Worm (Caenorhabditis elegans) whole organism, L4 larva: Measurements from ENCODE around the gene F09C8.1.

Source experiments
- F44E2.7 ChIP-seq: fragments of 200-800 bp; sonication (Bioruptor generic); IDR thresholded peaks from 2 replicates; pipeline ENCODE4 v2.1.2; 2022; ENCODE audit warnings: missing genetic modification characterization, missing compliant biosample characterization
- T26A8.4 ChIP-seq: fragments of 200-800 bp; sonication (Bioruptor generic); IDR thresholded peaks from 2 replicates; pipeline ENCODE4 v1.3.6; 2022; ENCODE audit warnings: missing genetic modification characterization, missing compliant biosample characterization
- Y5F2A.4 ChIP-seq: fragments of 200-800 bp; sonication (Bioruptor generic); optimal IDR thresholded peaks from 2 replicates; lab custom pipeline; 2018; ENCODE audit warnings: mild to moderate bottlenecking, missing genetic modification characterization, missing compliant biosample characterization
- ZK337.2 ChIP-seq: fragments of 200-800 bp; sonication (Bioruptor generic); IDR thresholded peaks from 2 replicates; pipeline ENCODE4 v1.3.6; 2022; ENCODE audit warnings: missing genetic modification reagents, missing genetic modification characterization, missing compliant biosample characterization
- aha-1 ChIP-seq: fragments of 150-350 bp; peaks from one replicate; lab custom pipeline; 2014; ENCODE audit warnings: missing biosample characterization, missing genetic modification characterization
- attf-4 ChIP-seq: sonication (generic microtip); optimal IDR thresholded peaks from 3 replicates; lab custom pipeline; 2017; ENCODE audit warnings: missing biosample characterization, missing genetic modification characterization
- ceh-20 ChIP-seq: fragments of 200-800 bp; sonication (Bioruptor generic); IDR thresholded peaks from 2 replicates; pipeline ENCODE4 v1.3.6; 2022; ENCODE audit warnings: missing genetic modification reagents, missing genetic modification characterization, missing compliant biosample characterization
- ceh-44 ChIP-seq: fragments of 200-800 bp; sonication (Bioruptor generic); IDR thresholded peaks from 2 replicates; pipeline ENCODE4 v1.3.6; 2022; ENCODE audit warnings: missing genetic modification reagents, missing genetic modification characterization, missing compliant biosample characterization
- daf-12 ChIP-seq: fragments of 150-350 bp; optimal IDR thresholded peaks from 2 replicates; lab custom pipeline; 2014; ENCODE audit warnings: missing biosample characterization, missing genetic modification reagents, missing genetic modification characterization
- daf-16 ChIP-seq, 3 experiments: sonication (generic microtip); optimal IDR thresholded peaks; 2 replicates each; lab custom pipeline; 2016 to 2017; ENCODE audit warnings: missing genetic modification characterization in 3 of 3, missing genetic modification reagents in 3 of 3, mild to moderate bottlenecking in 2 of 3, missing compliant biosample characterization in 2 of 3, missing biosample characterization in 1 of 3, moderate library complexity in 1 of 3
- daf-8 ChIP-seq: fragments of 200-800 bp; sonication (Bioruptor generic); IDR thresholded peaks from 2 replicates; pipeline ENCODE4 v1.3.6; 2022; ENCODE audit warnings: missing genetic modification characterization, missing compliant biosample characterization
- dmd-6 ChIP-seq: fragments of 200-800 bp; sonication (Bioruptor generic); IDR thresholded peaks from 2 replicates; pipeline ENCODE4 v1.3.6; 2022; ENCODE audit warnings: missing genetic modification reagents, missing genetic modification characterization, missing compliant biosample characterization
- dmd-9 ChIP-seq: fragments of 200-800 bp; sonication (Bioruptor generic); IDR thresholded peaks from 2 replicates; pipeline ENCODE4 v1.3.6; 2022; ENCODE audit warnings: missing genetic modification reagents, missing genetic modification characterization, missing compliant biosample characterization
- duxl-1 ChIP-seq: sonication (generic microtip); optimal IDR thresholded peaks from 2 replicates; lab custom pipeline; 2016; ENCODE audit warnings: mild to moderate bottlenecking, missing genetic modification characterization, moderate library complexity, missing compliant biosample characterization; ENCODE audit not compliant: poor library complexity
- dve-1 ChIP-seq: sonication (generic microtip); optimal IDR thresholded peaks from 2 replicates; lab custom pipeline; 2017; ENCODE audit warnings: antibody characterized with exemption, mild to moderate bottlenecking, missing genetic modification characterization, missing compliant biosample characterization; ENCODE audit not compliant: insufficient read depth
- fos-1 ChIP-seq: fragments of 150-350 bp; optimal IDR thresholded peaks from 2 replicates; lab custom pipeline; 2014; ENCODE audit warnings: missing biosample characterization, missing genetic modification characterization
- hlh-11 ChIP-seq: fragments of 200-800 bp; sonication (Bioruptor generic); optimal IDR thresholded peaks from 2 replicates; lab custom pipeline; 2018; ENCODE audit warnings: mild to moderate bottlenecking, missing genetic modification characterization, missing compliant biosample characterization
- hlh-30 ChIP-seq: sonication (generic microtip); optimal IDR thresholded peaks from 2 replicates; lab custom pipeline; 2017; ENCODE audit warnings: antibody characterized with exemption, mild to moderate bottlenecking, missing genetic modification characterization, missing compliant biosample characterization; ENCODE audit not compliant: insufficient read depth
- lin-1 ChIP-seq: fragments of 200-800 bp; sonication (Bioruptor generic); IDR thresholded peaks from 2 replicates; pipeline ENCODE4 v1.3.6; 2022; ENCODE audit warnings: missing genetic modification reagents, missing genetic modification characterization, missing compliant biosample characterization
- lin-29 ChIP-seq: fragments of 200-800 bp; sonication (Bioruptor generic); IDR thresholded peaks from 2 replicates; pipeline ENCODE4 v1.3.6; 2022; ENCODE audit warnings: missing genetic modification reagents, missing genetic modification characterization, missing compliant biosample characterization
- lin-38 ChIP-seq: fragments of 200-800 bp; sonication (Bioruptor generic); IDR thresholded peaks from 2 replicates; pipeline ENCODE4 v1.3.6; 2022; ENCODE audit warnings: missing genetic modification reagents, missing genetic modification characterization, missing compliant biosample characterization
- lin-39 ChIP-seq: fragments of 150-350 bp; optimal IDR thresholded peaks from 2 replicates; lab custom pipeline; 2014; ENCODE audit warnings: missing biosample characterization, missing genetic modification reagents, missing genetic modification characterization
- madf-5 ChIP-seq, 2 experiments: fragments of 200-800 bp; sonication (Bioruptor generic); IDR thresholded peaks; 2 replicates each; pipeline ENCODE4 v1.3.6; 2022; ENCODE audit warnings: missing compliant biosample characterization in 2 of 2, missing genetic modification characterization in 2 of 2
- mdl-1 ChIP-seq, 2 experiments: fragments of 150-350 bp in 1 of 2; sonication (generic microtip) in 1 of 2; optimal IDR thresholded peaks; 2 replicates each; lab custom pipeline; 2014 to 2017; ENCODE audit warnings: missing biosample characterization in 2 of 2, missing genetic modification characterization in 2 of 2
- mep-1 ChIP-seq: fragments of 150-350 bp; sonication (generic microtip); optimal IDR thresholded peaks from 3 replicates; lab custom pipeline; 2014; ENCODE audit warnings: missing biosample characterization, missing genetic modification characterization
- mes-2 ChIP-seq: sonication (generic microtip); optimal IDR thresholded peaks from 2 replicates; lab custom pipeline; 2016; ENCODE audit warnings: missing genotype, mild to moderate bottlenecking, missing genetic modification characterization, missing compliant biosample characterization; ENCODE audit not compliant: poor library complexity, severe bottlenecking
- mxl-3 ChIP-seq: fragments of 200-800 bp; sonication (Bioruptor generic); optimal IDR thresholded peaks from 2 replicates; lab custom pipeline; 2018; ENCODE audit warnings: mild to moderate bottlenecking, missing genetic modification characterization, missing compliant biosample characterization
- nhr-10 ChIP-seq: fragments of 150-350 bp; optimal IDR thresholded peaks from 2 replicates; lab custom pipeline; 2014; ENCODE audit warnings: missing biosample characterization, missing genetic modification characterization
- nhr-102 ChIP-seq: sonication (generic microtip); optimal IDR thresholded peaks from 2 replicates; lab custom pipeline; 2016; ENCODE audit warnings: mild to moderate bottlenecking, missing genetic modification characterization, moderate library complexity, missing compliant biosample characterization
- nhr-237 ChIP-seq: sonication (generic microtip); optimal IDR thresholded peaks from 2 replicates; lab custom pipeline; 2017; ENCODE audit warnings: missing biosample characterization, missing genetic modification characterization
- nhr-25 ChIP-seq: sonication (generic microtip); optimal IDR thresholded peaks from 2 replicates; lab custom pipeline; 2017; ENCODE audit warnings: missing genetic modification characterization, mild to moderate bottlenecking, missing compliant biosample characterization, antibody characterized with exemption, moderate library complexity, borderline replicate concordance; ENCODE audit not compliant: insufficient read depth
- nhr-48 ChIP-seq: sonication (generic microtip); optimal IDR thresholded peaks from 2 replicates; lab custom pipeline; 2016; ENCODE audit warnings: mild to moderate bottlenecking, missing genetic modification characterization, missing compliant biosample characterization
- nhr-77 ChIP-seq: fragments of 150-350 bp; optimal IDR thresholded peaks from 2 replicates; lab custom pipeline; 2014; ENCODE audit warnings: missing biosample characterization, missing genetic modification characterization
- pha-4 ChIP-seq, 2 experiments: fragments of 150-350 bp in 1 of 2; fragments of 200-800 bp in 1 of 2; sonication (Bioruptor generic) in 1 of 2; IDR thresholded peaks in 1 of 2; optimal IDR thresholded peaks in 1 of 2; 2 replicates each; pipeline versions ENCODE4 v1.3.6 to Lab custom; 2014 to 2022; ENCODE audit warnings: missing genetic modification characterization in 2 of 2, missing genetic modification reagents in 2 of 2, missing biosample characterization in 1 of 2, missing compliant biosample characterization in 1 of 2
- php-3 ChIP-seq: fragments of 200-800 bp; sonication (Bioruptor generic); IDR thresholded peaks from 2 replicates; pipeline ENCODE4 v1.3.6; 2022; ENCODE audit warnings: missing genetic modification reagents, missing genetic modification characterization, missing compliant biosample characterization
- rbr-2 ChIP-seq: sonication (generic microtip); optimal IDR thresholded peaks from 2 replicates; lab custom pipeline; 2016; ENCODE audit warnings: missing genotype, missing genetic modification characterization, missing compliant biosample characterization
- sdz-12 ChIP-seq: fragments of 200-800 bp; sonication (Bioruptor generic); optimal IDR thresholded peaks from 2 replicates; lab custom pipeline; 2018; ENCODE audit warnings: mild to moderate bottlenecking, missing genetic modification characterization, missing compliant biosample characterization
- skn-1 ChIP-seq: fragments of 150-350 bp; optimal IDR thresholded peaks from 2 replicates; lab custom pipeline; 2014; ENCODE audit warnings: missing biosample characterization, missing genetic modification characterization
- snpc-1.2 ChIP-seq: fragments of 200-800 bp; sonication (Bioruptor generic); IDR thresholded peaks from 2 replicates; pipeline ENCODE4 v1.3.6; 2022; ENCODE audit warnings: missing genetic modification reagents, missing genetic modification characterization, missing compliant biosample characterization
- tra-1 ChIP-seq: fragments of 200-800 bp; sonication (Bioruptor generic); IDR thresholded peaks from 2 replicates; pipeline ENCODE4 v1.3.6; 2022; ENCODE audit warnings: missing genetic modification reagents, missing genetic modification characterization, missing compliant biosample characterization
- unc-62 ChIP-seq, 3 experiments: fragments of 150-350 bp in 1 of 3; sonication (generic microtip); optimal IDR thresholded peaks in 2 of 3; peaks in 1 of 3; 1 replicate in 1 of 3; 2 replicates in 2 of 3; lab custom pipeline; 2014 to 2017; ENCODE audit warnings: missing biosample characterization in 3 of 3, missing genetic modification characterization in 3 of 3, missing genetic modification reagents in 3 of 3, missing genotype in 1 of 3
- zfp-2 ChIP-seq: sonication (generic microtip); optimal IDR thresholded peaks from 2 replicates; lab custom pipeline; 2016; ENCODE audit warnings: mild to moderate bottlenecking, missing genetic modification characterization, missing compliant biosample characterization
- zfp-3 ChIP-seq: fragments of 200-800 bp; sonication (Bioruptor generic); conservative IDR thresholded peaks from 2 replicates; pipeline ENCODE4 v1.3.6; 2022; ENCODE audit warnings: missing genetic modification reagents, missing genetic modification characterization, missing compliant biosample characterization

The F09C8.1 gene

DNA sequence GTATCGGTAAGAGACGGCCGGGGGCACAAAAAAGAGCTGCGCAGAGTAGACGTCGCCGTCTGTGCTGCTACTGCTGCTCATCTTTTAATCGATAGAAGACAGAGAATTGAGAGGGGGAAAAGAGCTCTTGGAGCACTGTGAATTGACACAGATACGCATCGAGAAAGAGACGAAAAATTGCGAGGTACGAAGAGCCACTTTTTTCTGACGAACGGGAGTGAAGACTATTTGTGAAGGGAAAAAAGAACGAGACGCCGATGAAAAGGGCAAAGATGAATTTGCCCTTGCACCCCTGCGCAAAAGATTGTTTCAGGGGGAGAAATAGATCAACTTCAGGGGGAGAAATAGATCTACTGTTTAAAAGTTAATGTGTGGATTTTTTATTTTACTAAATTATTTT is 38.9 kb upstream of the F09C8.1 start (continued):
- peak; percentile 78 for TF ChIP-seq rbr-2 (tag; lab: Kevin White, UChicago)
- TF ChIP-seq ceh-20 (GFP tag; lab: Robert Waterston, UW), result peak; percentile 49; the same call in 1 of the 2 replicates

ce11 chrX:16199200-16199764 is 36.0 kb upstream of the F09C8.1 start, which contains the start of gene R11.3:
R11.3 (minus strand) TSS chrX:16199250.
- TF ChIP-seq snpc-1.2 (0 out of 2 replicates have a peak, but pooled peaks have one; percentile 31), madf-5 (GFP tag; IDR thresholded peaks at IDR 0.05; lab: Robert Waterston, UW) (no peak)

DNA sequence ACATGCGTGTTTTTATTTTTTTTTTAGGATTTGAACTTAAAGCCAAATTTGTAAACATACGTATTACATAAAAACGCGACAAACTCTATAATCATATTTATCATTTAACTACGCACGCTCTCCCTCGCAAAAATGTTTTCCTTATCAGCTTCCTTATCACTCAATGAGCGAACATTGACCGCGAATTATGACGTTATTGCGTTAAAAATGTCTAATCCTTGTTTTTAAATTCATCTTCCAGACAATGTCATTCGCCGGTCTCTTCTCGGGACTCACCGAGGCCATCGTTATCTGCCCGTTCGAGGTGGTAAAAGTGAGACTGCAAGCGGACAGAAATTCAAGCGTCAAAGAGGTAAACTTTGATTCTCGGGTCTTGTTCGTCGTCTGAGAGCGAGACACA is 29.2 kb upstream of the F09C8.1 start:
- TF ChIP-seq Y5F2A.4, result no peak
- no peak for TF ChIP-seq T26A8.4 (GFP tag; lab: Robert Waterston, UW)
- TF ChIP-seq mdl-1 (tag; optimal IDR thresholded peaks at IDR 0.05; lab: Kevin White, UChicago), result peak in 1 of 2 experiments; percentile 81
- TF ChIP-seq nhr-77 (tag; lab: Kevin White, UChicago), result peak; percentile 80
- TF ChIP-seq attf-4, result no peak
- no peak for TF ChIP-seq sdz-12
- TF ChIP-seq hlh-11, result peak; percentile 94
- TF ChIP-seq pha-4 (GFP tag; IDR thresholded peaks at IDR 0.05; lab: Robert Waterston, UW), result peak; percentile 59; the same call in 1 of the 2 replicates
- no peak for TF ChIP-seq pha-4 (tag; optimal IDR thresholded peaks at IDR 0.05; lab: Kevin White, UChicago)
- TF ChIP-seq nhr-102 (tag; lab: Kevin White, UChicago), result peak; percentile 88
- no peak for TF ChIP-seq skn-1
- peak; percentile 34 for TF ChIP-seq aha-1 (tag; lab: Kevin White, UChicago)
- TF ChIP-seq mxl-3 (GFP tag; lab: Kevin White, UChicago), result peak; percentile 69
- TF ChIP-seq ZK337.2 (GFP tag; lab: Robert Waterston, UW), result no peak
- TF ChIP-seq unc-62 (GFP tag; optimal IDR thresholded peaks at IDR 0.05 in 1 of 2; lab: Kevin White, UChicago), result peak in 1 of 2 experiments; percentile 44
- TF ChIP-seq unc-62 (tag; optimal IDR thresholded peaks at IDR 0.05; lab: Kevin White, UChicago), result no peak
- peak; percentile 85 for TF ChIP-seq nhr-48 (tag; lab: Kevin White, UChicago)
- TF ChIP-seq mes-2 (tag; lab: Kevin White, UChicago), result peak; percentile 47
- TF ChIP-seq madf-5 (GFP tag; IDR thresholded peaks at IDR 0.05; lab: Robert Waterston, UW), result no peak
- TF ChIP-seq nhr-25 (tag; lab: Kevin White, UChicago), result no peak
- peak in 1 of 2 experiments; percentile 89 for TF ChIP-seq daf-16 (GFP tag; optimal IDR thresholded peaks at IDR 0.05; lab: Kevin White, UChicago)
- TF ChIP-seq daf-16 (tag; optimal IDR thresholded peaks at IDR 0.05; lab: Kevin White, UChicago), result peak; percentile 99
- TF ChIP-seq ceh-44, result no peak
- no peak for TF ChIP-seq daf-8 (GFP tag; lab: Robert Waterston, UW)
- no peak for TF ChIP-seq zfp-3 (GFP tag; lab: Robert Waterston, UW)
- TF ChIP-seq dmd-6, result peak; percentile 99
- TF ChIP-seq F44E2.7 (GFP tag; lab: Robert Waterston, UW), result no peak
- TF ChIP-seq lin-38 (GFP tag; lab: Robert Waterston, UW), result no peak
- TF ChIP-seq fos-1, result peak; percentile 5
- TF ChIP-seq duxl-1, result no peak
- peak; percentile 56 for TF ChIP-seq hlh-30 (tag; lab: Kevin White, UChicago)
- TF ChIP-seq nhr-10 (tag; lab: Kevin White, UChicago), result peak; percentile 49
- no peak for TF ChIP-seq dmd-9 (GFP tag; lab: Robert Waterston, UW)
- no peak for TF ChIP-seq daf-12
- peak; percentile 77 for TF ChIP-seq lin-1 (GFP tag; lab: Robert Waterston, UW)
- no peak for TF ChIP-seq lin-29 (GFP tag; lab: Robert Waterston, UW)
- TF ChIP-seq nhr-237 (tag; lab: Kevin White, UChicago), result no peak
- peak; percentile 77; the same call in 1 of the 2 replicates for TF ChIP-seq tra-1 (GFP tag; lab: Robert Waterston, UW)
- TF ChIP-seq dve-1 (tag; lab: Kevin White, UChicago), result peak; percentile 97
- TF ChIP-seq mep-1 (tag; lab: Kevin White, UChicago), result peak; percentile 61
- TF ChIP-seq zfp-2 (tag; lab: Kevin White, UChicago), result no peak
- TF ChIP-seq php-3, result peak; percentile 73
- TF ChIP-seq snpc-1.2, result no peak
- TF ChIP-seq lin-39 (tag; lab: Kevin White, UChicago), result no peak
